Worm (Caenorhabditis elegans): ENCODE results near the gene F17C11.12.

Gene F17C11.12

DNA sequence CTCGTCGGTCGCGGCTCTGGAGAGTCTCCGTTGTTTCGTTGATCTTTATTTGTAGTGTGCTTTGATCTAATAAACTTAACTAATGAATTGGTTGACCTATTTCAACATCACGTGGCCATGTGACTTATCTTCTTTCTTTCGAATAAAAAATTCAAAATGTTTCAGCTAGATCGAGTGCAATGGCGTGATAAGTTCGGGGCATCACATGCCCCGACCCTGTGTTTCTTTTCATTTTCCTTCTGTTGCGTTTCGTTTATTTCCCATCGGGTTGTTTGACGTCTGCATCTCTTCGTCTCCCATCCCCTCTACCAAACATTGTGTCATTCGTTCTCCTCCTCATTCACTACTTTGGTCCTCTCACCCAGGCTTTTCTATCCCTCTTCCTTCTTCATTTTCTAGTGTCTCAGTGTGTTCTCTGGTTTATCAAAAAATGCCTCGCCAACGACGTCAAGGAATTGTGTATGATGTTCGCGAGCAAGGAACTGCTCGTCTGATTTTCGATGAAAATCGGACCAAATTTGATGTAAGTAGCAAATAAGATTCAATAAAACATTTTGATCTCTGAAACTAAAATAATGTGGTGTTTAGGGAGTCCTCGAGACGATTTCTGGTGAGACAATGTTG is 15.0 kb upstream of the F17C11.12 start, which contains the start of gene F17C11.4:
TSS of gene F17C11.4 (plus strand) at position 206 of the 624 bp plus-strand sequence.
- TF ChIP-seq mes-2 (tag; optimal IDR thresholded peaks at IDR 0.05; ENCODE audit: poor library complexity, severe bottlenecking) (no peak), set-16 (GFP tag; IDR thresholded peaks at IDR 0.05) (0 out of 2 replicates have a peak, but pooled peaks have one; percentile 16), F49E8.2 (tag; optimal IDR thresholded peaks at IDR 0.05; ENCODE audit: borderline replicate concordance) (no peak), tra-1 (GFP tag; IDR thresholded peaks at IDR 0.05) (peak; percentile 65; the same call in 1 of the 2 replicates), egl-27 (tag; optimal IDR thresholded peaks at IDR 0.05) (no peak), unc-130 (GFP tag; optimal IDR thresholded peaks at IDR 0.05) (no peak), hmg-1.1 (GFP tag; IDR thresholded peaks at IDR 0.05) (no peak; the same call in none of the 2 replicates), ztf-11 (tag; optimal IDR thresholded peaks at IDR 0.05) (no peak), mdl-1 (tag; optimal IDR thresholded peaks at IDR 0.05) (peak in 1 of 2 experiments; percentile 87), ces-1 (GFP tag; optimal IDR thresholded peaks at IDR 0.05) (no peak), spr-1 (tag; optimal IDR thresholded peaks at IDR 0.05) (peak; percentile 10), arid-1 (GFP tag; conservative IDR thresholded peaks at IDR 0.05) (no peak), snpc-4 (tag; optimal IDR thresholded peaks at IDR 0.05) (no peak), sdz-12 (GFP tag; optimal IDR thresholded peaks at IDR 0.05) (no peak), jun-1 (tag; optimal IDR thresholded peaks at IDR 0.05) (no peak), F44E2.7 (GFP tag; IDR thresholded peaks at IDR 0.05) (no peak), Y5F2A.4 (GFP tag; optimal IDR thresholded peaks at IDR 0.05) (no peak), daf-16 (GFP tag; optimal IDR thresholded peaks at IDR 0.05) (peak in 1 of 2 experiments; percentile 76), daf-16 (tag; optimal IDR thresholded peaks at IDR 0.05) (peak; percentile 80), skn-1 (tag; optimal IDR thresholded peaks at IDR 0.05) (no peak), F37D6.2 (tag; optimal IDR thresholded peaks at IDR 0.05) (no peak), fkh-10 (GFP tag; optimal IDR thresholded peaks at IDR 0.05) (peak; percentile 69), tag-97 (GFP tag; IDR thresholded peaks at IDR 0.05) (no peak), lim-7 (GFP tag; IDR thresholded peaks at IDR 0.05) (no peak), lin-1 (GFP tag; IDR thresholded peaks at IDR 0.05) (peak; percentile 44; the same call in 1 of the 2 replicates), hif-1 (tag; optimal IDR thresholded peaks at IDR 0.05) (peak; percentile 41 to 74), daf-12 (tag; optimal IDR thresholded peaks at IDR 0.05) (no peak), mep-1 (tag; optimal IDR thresholded peaks at IDR 0.05) (peak; percentile 72), ZK337.2 (GFP tag; IDR thresholded peaks at IDR 0.05) (no peak), rbr-2 (tag; optimal IDR thresholded peaks at IDR 0.05) (peak; percentile 40), D1046.2 (GFP tag; IDR thresholded peaks at IDR 0.05) (0 out of 2 replicates have a peak, but pooled peaks have one; percentile 12), nhr-6 (tag; optimal IDR thresholded peaks at IDR 0.05) (peak; percentile 33), hlh-11 (tag; optimal IDR thresholded peaks at IDR 0.05) (peak; percentile 93), mdt-29 (GFP tag; IDR thresholded peaks at IDR 0.05) (peak; percentile 84), php-3 (GFP tag; IDR thresholded peaks at IDR 0.05) (peak; percentile 62; the same call in 1 of the 2 replicates), ZK546.5 (tag; optimal IDR thresholded peaks at IDR 0.05) (no peak), zip-2 (tag; optimal IDR thresholded peaks at IDR 0.05) (no peak), mxl-3 (GFP tag; optimal IDR thresholded peaks at IDR 0.05) (peak; percentile 59), unc-39 (tag; optimal IDR thresholded peaks at IDR 0.05) (no peak), lin-39 (tag; optimal IDR thresholded peaks at IDR 0.05) (no peak), nhr-25 (tag; optimal IDR thresholded peaks at IDR 0.05; ENCODE audit: borderline replicate concordance, insufficient read depth) (peak; percentile 89), nhr-111 (GFP tag; optimal IDR thresholded peaks at IDR 0.05) (no peak), aha-1 (tag) (peak; percentile 99), R02D3.7 (tag; optimal IDR thresholded peaks at IDR 0.05) (no peak), zfp-2 (tag; optimal IDR thresholded peaks at IDR 0.05) (no peak), duxl-1 (tag; optimal IDR thresholded peaks at IDR 0.05; ENCODE audit: poor library complexity) (no peak), gei-8 (GFP tag; optimal IDR thresholded peaks at IDR 0.05) (no peak), nhr-48 (tag; optimal IDR thresholded peaks at IDR 0.05) (peak; percentile 84), T26A8.4 (GFP tag; IDR thresholded peaks at IDR 0.05) (no peak), Y48G9A.11 (GFP tag; IDR thresholded peaks at IDR 0.05) (no peak), nhr-77 (tag; optimal IDR thresholded peaks at IDR 0.05) (no peak)

All from whole organism, L4 larva.